Worm (Caenorhabditis elegans): ENCODE results near the gene Y65A5A.2.

Y65A5A.2 gene

ce11 chrIV:16446664-16447063 lies 34.8 kb downstream of the Y65A5A.2 start:
- TF ChIP-seq him-1 (tag; optimal IDR thresholded peaks at IDR 0.05) (no peak), W03F9.2 (tag; optimal IDR thresholded peaks at IDR 0.05) (no peak), dao-5 (tag; optimal IDR thresholded peaks at IDR 0.05) (no peak)

All from whole organism, L4/young adult.